Fruit fly (Drosophila melanogaster): Measurements from ENCODE around the gene ZC3H3.

The ZC3H3 gene

dm6 chr3L:8506975-8507441 lies 2.6 kb downstream of the ZC3H3 start, which contains the start of gene CG43163 (continued):
- no peak for TF ChIP-seq Ets65A (GFP tag)
- TF ChIP-seq ssp (GFP tag; IDR thresholded peaks at IDR 0.05) = 0 out of 2 replicates have a peak, but pooled peaks have one; percentile 35
- TF ChIP-seq z (GFP tag; IDR thresholded peaks at IDR 0.05) = no peak
- peak; percentile 32 for TF ChIP-seq Atf-2 (GFP tag; optimal IDR thresholded peaks at IDR 0.05)
- no peak for TF ChIP-seq Optix (GFP tag; IDR thresholded peaks at IDR 0.05)
- TF ChIP-seq CG10462 (GFP tag; optimal IDR thresholded peaks at IDR 0.05) = peak; percentile 34
- peak; percentile 79 for TF ChIP-seq Xrp1 (GFP tag; IDR thresholded peaks at IDR 0.05)
- TF ChIP-seq CG3163 (GFP tag; optimal IDR thresholded peaks at IDR 0.05) = no peak
- TF ChIP-seq CG18476 (GFP tag; optimal IDR thresholded peaks at IDR 0.05) = peak; percentile 47
- peak; percentile 7 for TF ChIP-seq CG3065 (GFP tag; optimal IDR thresholded peaks at IDR 0.05)
- peak; percentile 65 for TF ChIP-seq CG7987 (GFP tag; optimal IDR thresholded peaks at IDR 0.05)
- TF ChIP-seq BEAF-32 (GFP tag; optimal IDR thresholded peaks at IDR 0.05) = peak; percentile 23
- no peak for TF ChIP-seq emc (GFP tag; optimal IDR thresholded peaks at IDR 0.05)
- no peak for TF ChIP-seq ken (GFP tag; IDR thresholded peaks at IDR 0.05)
- no peak for TF ChIP-seq lov (optimal IDR thresholded peaks at IDR 0.05)
- TF ChIP-seq lov (GFP tag; IDR thresholded peaks at IDR 0.05) = peak; percentile 70; the same call in 1 of the 3 replicates
- TF ChIP-seq her (GFP tag; optimal IDR thresholded peaks at IDR 0.05) = peak; percentile 18
- TF ChIP-seq CG4854 (GFP tag; optimal IDR thresholded peaks at IDR 0.05) = no peak
- no peak for TF ChIP-seq eyg (GFP tag; optimal IDR thresholded peaks at IDR 0.05)
- TF ChIP-seq Atf3 (GFP tag; optimal IDR thresholded peaks at IDR 0.05) = no peak
- peak; percentile 63 for TF ChIP-seq Hsf (GFP tag; optimal IDR thresholded peaks at IDR 0.05)
- no peak for TF ChIP-seq ftz-f1 (GFP tag; optimal IDR thresholded peaks at IDR 0.05)
- peak; percentile 49 for TF ChIP-seq nom (GFP tag; optimal IDR thresholded peaks at IDR 0.05)
- TF ChIP-seq HLH4C (GFP tag; IDR thresholded peaks at IDR 0.05; ENCODE audit: partially characterized antibody) = no peak
- no peak for TF ChIP-seq CG11093 (GFP tag; IDR thresholded peaks at IDR 0.05)
- TF ChIP-seq fd64A (GFP tag; optimal IDR thresholded peaks at IDR 0.05) = no peak
- TF ChIP-seq CG14965 (GFP tag; optimal IDR thresholded peaks at IDR 0.05; ENCODE audit: borderline replicate concordance) = no peak
- TF ChIP-seq CG1529 (GFP tag; optimal IDR thresholded peaks at IDR 0.05) = peak; percentile 16
- TF ChIP-seq CG7786 (GFP tag; optimal IDR thresholded peaks at IDR 0.05) = no peak
- TF ChIP-seq CG13424 (tag; optimal IDR thresholded peaks at IDR 0.05) = peak; percentile 68
- TF ChIP-seq Max (GFP tag; optimal IDR thresholded peaks at IDR 0.05) = peak; percentile 56
- peak; percentile 38; the same call in 1 of the 3 replicates for TF ChIP-seq Opbp (GFP tag; IDR thresholded peaks at IDR 0.05; ENCODE audit: partially characterized antibody)
- no peak for TF ChIP-seq Sry-β (GFP tag; optimal IDR thresholded peaks at IDR 0.05)
- TF ChIP-seq CG12391 (tag; optimal IDR thresholded peaks at IDR 0.05) = peak; percentile 81
- no peak for TF ChIP-seq sna (GFP tag; IDR thresholded peaks at IDR 0.05; ENCODE audit: partially characterized antibody)
- no peak for TF ChIP-seq GATAe (GFP tag; conservative IDR thresholded peaks at IDR 0.05)
- peak; percentile 47 for TF ChIP-seq CG8290 (GFP tag; optimal IDR thresholded peaks at IDR 0.05)
- TF ChIP-seq CG8290 (tag; optimal IDR thresholded peaks at IDR 0.05) = peak; percentile 32 to 84
- TF ChIP-seq kay (GFP tag; optimal IDR thresholded peaks at IDR 0.05) = no peak
- peak; percentile 12 for TF ChIP-seq org-1 (GFP tag; optimal IDR thresholded peaks at IDR 0.05)
- peak; percentile 10 for TF ChIP-seq Bdp1 (GFP tag; optimal IDR thresholded peaks at IDR 0.05)
- no peak for TF ChIP-seq esg (GFP tag; conservative IDR thresholded peaks at IDR 0.05)
- TF ChIP-seq psq (GFP tag; optimal IDR thresholded peaks at IDR 0.05) = no peak
- TF ChIP-seq Gug (GFP tag; IDR thresholded peaks at IDR 0.05) = peak; percentile 57; the same call in 3 of the 4 replicates
- no peak for TF ChIP-seq ac (GFP tag; optimal IDR thresholded peaks at IDR 0.05)
- TF ChIP-seq da (GFP tag; optimal IDR thresholded peaks at IDR 0.05) = no peak
- TF ChIP-seq CG6654 (GFP tag; optimal IDR thresholded peaks at IDR 0.05) = no peak
- TF ChIP-seq CG11723 (GFP tag; optimal IDR thresholded peaks at IDR 0.05) = no peak
- peak; percentile 54 for TF ChIP-seq CG18599 (GFP tag; optimal IDR thresholded peaks at IDR 0.05)
- TF ChIP-seq caup (GFP tag; optimal IDR thresholded peaks at IDR 0.05; ENCODE audit: severe bottlenecking) = peak; percentile 69
- TF ChIP-seq schlank (tag; optimal IDR thresholded peaks at IDR 0.05) = no peak
- peak; percentile 47 for TF ChIP-seq CG12219 (GFP tag; optimal IDR thresholded peaks at IDR 0.05)
